Worm (Caenorhabditis elegans) whole organism, dauer: ENCODE data around the gene F17A9.5.
"Not testable (repeated sequence)": the region's sequence is repeated elsewhere in the genome, so short reads cannot be mapped to it uniquely, and the experiment has no call there.

Source experiments
- unc-62 ChIP-seq: sonication (generic microtip); optimal IDR thresholded peaks from 2 replicates; lab custom pipeline; 2017; ENCODE audit warnings: missing biosample characterization, missing genetic modification reagents, missing genetic modification characterization

F17A9.5 gene

ce11 chrV:6096559-6097155, 16.1 kb downstream of the F17A9.5 start, which contains the start of gene smut-1:
Gene smut-1, plus strand, starts transcription at chrV:6097105.
- no peak for TF ChIP-seq unc-62

- no peak for TF ChIP-seq unc-62
Observed at ce11 chrV:6095829-6096228, 17.0 kb downstream of the F17A9.5 start, which contains the start of gene Y38A10A.7. Gene Y38A10A.7, plus strand, starts transcription at chrV:6096197.

ce11 chrV:6069968-6070367, 42.8 kb downstream of the F17A9.5 start, which contains the start of gene fbxa-214:
Gene fbxa-214, minus strand, starts transcription at chrV:6070068.
- not testable (repeated sequence) for TF ChIP-seq unc-62

ce11 chrV:6067112-6067511, 45.7 kb downstream of the F17A9.5 start, which contains the start of gene srh-10:
Gene srh-10, minus strand, starts transcription at chrV:6067140.
- TF ChIP-seq unc-62 = no peak

- no peak for TF ChIP-seq unc-62
Observed at ce11 chrV:6063330-6063729, 49.5 kb downstream of the F17A9.5 start, which contains the start of gene Y38A10A.2. Gene Y38A10A.2, minus strand, starts transcription at chrV:6063430.
